Worm (Caenorhabditis elegans) whole organism, L3 larva: ENCODE data around the gene myrf-1.

ENCODE experiments used
- R02D3.7 ChIP-seq: fragments of 150-350 bp; optimal IDR thresholded peaks from 2 replicates; lab custom pipeline; 2014; ENCODE audit warnings: missing biosample characterization, missing genetic modification characterization
- ZK546.5 ChIP-seq: sonication (generic microtip); optimal IDR thresholded peaks from 2 replicates; lab custom pipeline; 2017; ENCODE audit warnings: missing biosample characterization, missing genetic modification characterization
- aly-2 ChIP-seq: fragments of 150-350 bp; optimal IDR thresholded peaks from 2 replicates; lab custom pipeline; 2014; ENCODE audit warnings: missing biosample characterization, missing genetic modification characterization
- ama-1 ChIP-seq: fragments of 150-350 bp; optimal IDR thresholded peaks from 2 replicates; lab custom pipeline; 2018
- ceh-16 ChIP-seq: sonication (generic microtip); optimal IDR thresholded peaks from 2 replicates; lab custom pipeline; 2017; ENCODE audit warnings: missing biosample characterization, missing genetic modification characterization
- ceh-28 ChIP-seq: fragments of 150-350 bp; optimal IDR thresholded peaks from 2 replicates; lab custom pipeline; 2014; ENCODE audit warnings: missing biosample characterization, missing genetic modification reagents, missing genetic modification characterization
- ceh-82 ChIP-seq: fragments of 150-350 bp; optimal IDR thresholded peaks from 2 replicates; lab custom pipeline; 2014; ENCODE audit warnings: missing biosample characterization, missing genetic modification characterization
- daf-12 ChIP-seq: fragments of 150-350 bp; optimal IDR thresholded peaks from 2 replicates; lab custom pipeline; 2014; ENCODE audit warnings: missing biosample characterization, missing genetic modification reagents, missing genetic modification characterization
- egl-27 ChIP-seq: sonication (generic microtip); optimal IDR thresholded peaks from 4 replicates; lab custom pipeline; 2017; ENCODE audit warnings: missing biosample characterization, missing genetic modification reagents, missing genetic modification characterization
- egl-5 ChIP-seq: fragments of 150-350 bp; optimal IDR thresholded peaks from 2 replicates; lab custom pipeline; 2017; ENCODE audit warnings: missing biosample characterization, missing genetic modification reagents, missing genetic modification characterization, inconsistent platforms
- elt-1 ChIP-seq: fragments of 150-350 bp; optimal IDR thresholded peaks from 2 replicates; lab custom pipeline; 2014; ENCODE audit warnings: missing biosample characterization, missing genetic modification characterization
- elt-2 ChIP-seq: sonication (generic microtip); optimal IDR thresholded peaks from 2 replicates; lab custom pipeline; 2016; ENCODE audit warnings: missing genetic modification reagents, mild to moderate bottlenecking, missing genetic modification characterization, missing compliant biosample characterization
- elt-3 ChIP-seq, 3 experiments: fragments of 150-350 bp in 1 of 3; sonication (generic microtip) in 2 of 3; optimal IDR thresholded peaks; 2 replicates in 2 of 3; 4 replicates in 1 of 3; lab custom pipeline; 2014 to 2017; ENCODE audit warnings: missing biosample characterization in 3 of 3, missing genetic modification characterization in 3 of 3
- fkh-10 ChIP-seq: sonication (generic microtip); optimal IDR thresholded peaks from 2 replicates; lab custom pipeline; 2017; ENCODE audit warnings: missing biosample characterization, missing genetic modification reagents, missing genetic modification characterization
- fkh-2 ChIP-seq: fragments of 150-350 bp; optimal IDR thresholded peaks from 2 replicates; lab custom pipeline; 2014; ENCODE audit warnings: missing biosample characterization, missing genetic modification reagents, missing genetic modification characterization
- hmg-11 ChIP-seq: sonication (generic microtip); optimal IDR thresholded peaks from 2 replicates; lab custom pipeline; 2016; ENCODE audit warnings: missing genetic modification characterization, missing compliant biosample characterization
- jun-1 ChIP-seq: fragments of 150-350 bp; optimal IDR thresholded peaks from 2 replicates; lab custom pipeline; 2014; ENCODE audit warnings: missing biosample characterization, missing genetic modification reagents, missing genetic modification characterization
- lin-15B ChIP-seq: fragments of 150-350 bp; optimal IDR thresholded peaks from 2 replicates; lab custom pipeline; 2014; ENCODE audit warnings: missing biosample characterization, missing genetic modification characterization
- lin-39 ChIP-seq: fragments of 150-350 bp; optimal IDR thresholded peaks from 2 replicates; lab custom pipeline; 2018; ENCODE audit warnings: missing biosample characterization, missing genetic modification reagents, missing genetic modification characterization
- mdl-1 ChIP-seq: fragments of 150-350 bp; optimal IDR thresholded peaks from 2 replicates; lab custom pipeline; 2014; ENCODE audit warnings: missing biosample characterization, missing genetic modification characterization
- nfya-1 ChIP-seq: sonication (generic microtip); optimal IDR thresholded peaks from 2 replicates; lab custom pipeline; 2017; ENCODE audit warnings: missing genetic modification characterization, mild to moderate bottlenecking, missing compliant biosample characterization, antibody characterized with exemption, moderate library complexity; ENCODE audit not compliant: insufficient read depth
- nhr-11 ChIP-seq: fragments of 150-350 bp; optimal IDR thresholded peaks from 2 replicates; lab custom pipeline; 2014; ENCODE audit warnings: missing biosample characterization, missing genetic modification characterization
- nhr-12 ChIP-seq: fragments of 150-350 bp; optimal IDR thresholded peaks from 2 replicates; lab custom pipeline; 2014; ENCODE audit warnings: missing biosample characterization, missing genetic modification characterization
- nhr-23 ChIP-seq: fragments of 150-350 bp; optimal IDR thresholded peaks from 2 replicates; lab custom pipeline; 2014; ENCODE audit warnings: missing biosample characterization, missing genetic modification reagents, missing genetic modification characterization
- nhr-237 ChIP-seq: fragments of 150-350 bp; optimal IDR thresholded peaks from 2 replicates; lab custom pipeline; 2014; ENCODE audit warnings: missing biosample characterization, missing genetic modification characterization
- nhr-25 ChIP-seq: sonication (generic microtip); optimal IDR thresholded peaks from 2 replicates; lab custom pipeline; 2017; ENCODE audit warnings: missing biosample characterization, missing genetic modification characterization
- nhr-28 ChIP-seq: fragments of 150-350 bp; optimal IDR thresholded peaks from 2 replicates; lab custom pipeline; 2014; ENCODE audit warnings: missing biosample characterization, missing genetic modification characterization
- nhr-67 ChIP-seq: fragments of 150-350 bp; optimal IDR thresholded peaks from 2 replicates; lab custom pipeline; 2014; ENCODE audit warnings: missing biosample characterization, missing genetic modification characterization
- nhr-76 ChIP-seq: fragments of 150-350 bp; sonication (generic microtip); optimal IDR thresholded peaks from 5 replicates; lab custom pipeline; 2014; ENCODE audit warnings: missing biosample characterization, missing genetic modification characterization
- nhr-77 ChIP-seq: fragments of 150-350 bp; optimal IDR thresholded peaks from 2 replicates; lab custom pipeline; 2014; ENCODE audit warnings: missing biosample characterization, missing genetic modification characterization
- sea-2 ChIP-seq: fragments of 150-350 bp; sonication (generic microtip); optimal IDR thresholded peaks from 4 replicates; lab custom pipeline; 2014; ENCODE audit warnings: missing biosample characterization, missing genetic modification reagents, missing genetic modification characterization
- skn-1 ChIP-seq: fragments of 150-350 bp; optimal IDR thresholded peaks from 2 replicates; lab custom pipeline; 2014; ENCODE audit warnings: missing biosample characterization, missing genetic modification characterization
- snpc-4 ChIP-seq: fragments of 150-350 bp; optimal IDR thresholded peaks from 2 replicates; lab custom pipeline; 2014; ENCODE audit warnings: missing biosample characterization, missing genetic modification characterization
- tbx-2 ChIP-seq: sonication (generic microtip); optimal IDR thresholded peaks from 2 replicates; lab custom pipeline; 2016; ENCODE audit warnings: mild to moderate bottlenecking, missing genetic modification characterization, missing compliant biosample characterization
- unc-62 ChIP-seq: fragments of 150-350 bp; sonication (generic microtip); optimal IDR thresholded peaks from 4 replicates; lab custom pipeline; 2014; ENCODE audit warnings: missing biosample characterization, missing genetic modification reagents, missing genetic modification characterization
- ztf-11 ChIP-seq: fragments of 150-350 bp; optimal IDR thresholded peaks from 2 replicates; lab custom pipeline; 2014; ENCODE audit warnings: missing biosample characterization, missing genetic modification characterization
- ztf-4 ChIP-seq: fragments of 150-350 bp; optimal IDR thresholded peaks from 2 replicates; lab custom pipeline; 2014; ENCODE audit warnings: missing biosample characterization, missing genetic modification characterization

Gene myrf-1

DNA sequence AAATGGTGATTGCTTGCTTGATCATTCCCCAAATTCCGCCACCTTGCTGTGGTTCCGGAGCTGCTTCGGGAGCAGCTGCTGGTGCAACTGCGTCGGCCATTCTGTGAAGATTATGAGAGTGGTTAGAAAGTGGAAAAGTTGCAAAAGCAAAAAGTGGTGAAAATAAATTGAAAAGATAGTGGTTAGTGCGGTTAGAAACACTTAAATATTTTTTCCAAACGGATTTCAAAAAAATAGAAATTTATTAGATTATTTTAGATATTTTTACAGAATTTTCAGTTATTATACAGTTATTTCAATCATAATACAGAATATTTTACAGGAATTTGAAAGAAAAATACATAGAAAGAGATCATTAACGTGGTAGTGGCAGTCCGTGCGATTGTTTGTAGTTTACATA is 35.2 kb upstream of the myrf-1 start, which contains the start of gene R166.2:
Gene R166.2 (minus strand): TSS at position 101 of the 400 bp plus-strand sequence.
- TF ChIP-seq elt-1 (tag; lab: Kevin White, UChicago) (no peak), skn-1 (tag; lab: Kevin White, UChicago) (no peak), nhr-23 (no peak), nhr-77 (tag; lab: Kevin White, UChicago) (no peak), jun-1 (tag; lab: Kevin White, UChicago) (no peak), nhr-237 (tag; lab: Kevin White, UChicago) (no peak), daf-12 (tag; lab: Kevin White, UChicago) (no peak), ama-1 (no peak), R02D3.7 (no peak), nhr-67 (tag; lab: Kevin White, UChicago) (no peak), ztf-4 (tag; lab: Kevin White, UChicago) (no peak)

DNA sequence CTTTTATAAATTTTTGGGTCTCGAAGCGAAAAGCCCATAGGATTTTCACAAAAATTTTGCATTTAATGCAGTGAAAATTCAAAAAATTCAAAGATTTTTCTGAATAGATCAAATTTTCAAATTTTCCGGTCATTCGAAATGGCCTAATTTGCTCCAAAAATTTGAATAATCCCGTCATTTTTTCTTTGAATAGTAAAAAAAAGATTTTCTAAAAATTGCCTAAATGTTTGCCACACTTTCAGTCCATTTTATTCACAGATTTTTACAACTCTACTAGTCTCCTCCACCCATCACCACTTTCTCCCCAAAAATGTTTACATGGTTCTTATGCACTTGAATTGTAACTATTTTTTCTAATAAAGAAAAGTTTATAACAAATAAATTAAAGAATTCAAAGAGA is 31.6 kb upstream of the myrf-1 start:
- TF ChIP-seq unc-62 (GFP tag; lab: Kevin White, UChicago) (no peak), hmg-11 (tag; lab: Kevin White, UChicago) (no peak), nhr-23 (no peak), nhr-77 (tag; lab: Kevin White, UChicago) (no peak), fkh-10 (no peak), nhr-12 (no peak), nhr-28 (no peak), nhr-11 (no peak), lin-15B (tag; lab: Kevin White, UChicago) (no peak), egl-5 (tag; lab: Kevin White, UChicago) (no peak), elt-3 (tag; optimal IDR thresholded peaks at IDR 0.05; lab: Kevin White, UChicago) (no peak), ama-1 (no peak), ceh-82 (tag; lab: Kevin White, UChicago) (no peak), skn-1 (tag; lab: Kevin White, UChicago) (no peak), tbx-2 (no peak), nhr-25 (tag; lab: Kevin White, UChicago) (no peak), nfya-1 (tag; lab: Kevin White, UChicago) (no peak), elt-2 (tag; lab: Kevin White, UChicago) (no peak), mdl-1 (tag; lab: Kevin White, UChicago) (no peak), sea-2 (no peak)

DNA sequence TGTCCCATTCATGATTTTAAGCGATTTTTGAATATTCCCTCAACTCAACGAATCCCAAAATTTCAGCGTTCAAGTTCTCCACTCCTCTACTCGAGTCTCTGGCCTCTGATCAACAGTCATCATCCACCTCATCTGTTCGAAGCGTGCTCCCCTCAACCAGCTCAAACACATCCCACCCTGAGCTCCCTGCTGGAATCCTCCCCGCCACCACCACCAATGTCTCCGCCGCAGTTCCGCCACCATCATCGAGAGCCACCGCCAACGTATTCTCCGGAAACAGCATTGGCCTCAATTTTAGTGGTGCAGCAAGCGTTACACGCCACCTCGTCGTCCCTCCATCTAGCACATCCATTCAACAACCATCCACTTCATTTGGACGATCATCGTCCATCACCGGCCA is 29.3 kb upstream of the myrf-1 start:
- no peak for TF ChIP-seq ceh-28 (tag; lab: Kevin White, UChicago)
- no peak for TF ChIP-seq nhr-23
- TF ChIP-seq nhr-237 (tag; lab: Kevin White, UChicago), result no peak
- TF ChIP-seq aly-2 (tag; lab: Kevin White, UChicago), result no peak
- no peak for TF ChIP-seq lin-39 (tag; lab: Kevin White, UChicago)
- TF ChIP-seq elt-2 (tag; lab: Kevin White, UChicago), result no peak
- TF ChIP-seq nhr-25 (tag; lab: Kevin White, UChicago), result no peak
- TF ChIP-seq ztf-11 (tag; lab: Kevin White, UChicago), result no peak
- no peak for TF ChIP-seq ama-1
- no peak for TF ChIP-seq ceh-16
- TF ChIP-seq egl-27 (tag; lab: Kevin White, UChicago), result no peak
- no peak for TF ChIP-seq ztf-4 (tag; lab: Kevin White, UChicago)
- TF ChIP-seq sea-2, result no peak
- TF ChIP-seq snpc-4 (tag; lab: Kevin White, UChicago), result no peak
- no peak for TF ChIP-seq nhr-11
- TF ChIP-seq jun-1 (tag; lab: Kevin White, UChicago), result no peak
- TF ChIP-seq tbx-2, result no peak
- no peak for TF ChIP-seq nhr-76

DNA sequence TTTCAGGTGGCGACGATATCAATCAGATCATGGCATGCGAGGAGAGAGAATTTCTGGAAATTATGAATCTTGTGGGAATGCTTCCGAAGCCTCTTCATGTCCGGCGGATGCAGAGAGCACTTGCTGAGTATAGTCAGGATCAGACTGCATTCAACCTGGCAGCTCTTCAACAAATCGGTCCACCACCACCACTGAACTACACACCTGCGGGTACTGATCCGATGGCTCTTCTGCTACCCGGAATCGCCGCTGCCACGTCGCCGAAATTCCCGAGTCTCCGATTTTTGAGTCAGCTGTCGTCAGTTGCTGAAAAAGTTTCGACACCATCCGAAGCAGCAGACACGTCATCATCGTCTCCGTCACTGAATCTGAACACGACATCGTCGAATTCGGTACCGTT is 28.6 kb upstream of the myrf-1 start:
- TF ChIP-seq nhr-77 (tag; lab: Kevin White, UChicago) (no peak), nhr-25 (tag; lab: Kevin White, UChicago) (no peak), aly-2 (tag; lab: Kevin White, UChicago) (no peak), lin-15B (tag; lab: Kevin White, UChicago) (no peak), fkh-2 (tag; lab: Kevin White, UChicago) (no peak), nhr-76 (no peak), ama-1 (no peak), ZK546.5 (no peak), mdl-1 (tag; lab: Kevin White, UChicago) (no peak), ceh-16 (no peak), sea-2 (no peak), ztf-11 (tag; lab: Kevin White, UChicago) (no peak)
